Worm (Caenorhabditis elegans) whole organism, young adult: ENCODE measurements around the gene C06H2.7.

ENCODE experiments used
- B0261.1 ChIP-seq: sonication (generic microtip); optimal IDR thresholded peaks from 2 replicates; lab custom pipeline; 2016; ENCODE audit warnings: mild to moderate bottlenecking, missing genetic modification characterization, moderate library complexity, missing compliant biosample characterization
- B0336.3 ChIP-seq: fragments of 200-800 bp; sonication (Bioruptor generic); IDR thresholded peaks from 2 replicates; pipeline ENCODE4 v1.3.6; 2022; ENCODE audit warnings: missing genetic modification characterization, missing compliant biosample characterization
- C06A6.2 ChIP-seq: fragments of 200-800 bp; sonication (Bioruptor generic); conservative IDR thresholded peaks from 2 replicates; pipeline ENCODE4 v1.3.6; 2022; ENCODE audit warnings: missing genetic modification characterization, missing compliant biosample characterization
- C17E4.6 ChIP-seq: fragments of 200-800 bp; sonication (Bioruptor generic); IDR thresholded peaks from 2 replicates; pipeline ENCODE4 v1.3.6; 2022; ENCODE audit warnings: missing genetic modification reagents, missing genetic modification characterization, missing compliant biosample characterization
- D2030.7 ChIP-seq: fragments of 200-800 bp; sonication (Bioruptor generic); IDR thresholded peaks from 2 replicates; pipeline ENCODE4 v1.3.6; 2022; ENCODE audit warnings: missing genetic modification reagents, missing genetic modification characterization, missing compliant biosample characterization
- F23B12.7 ChIP-seq: sonication (generic microtip); optimal IDR thresholded peaks from 2 replicates; lab custom pipeline; 2017; ENCODE audit warnings: missing genetic modification characterization, mild to moderate bottlenecking, missing compliant biosample characterization, antibody characterized with exemption, moderate library complexity; ENCODE audit not compliant: insufficient read depth
- F39B2.1 ChIP-seq: fragments of 200-800 bp; sonication (Bioruptor generic); IDR thresholded peaks from 2 replicates; pipeline ENCODE4 v1.3.6; 2022; ENCODE audit warnings: missing genetic modification reagents, missing genetic modification characterization, missing compliant biosample characterization
- F55B11.4 ChIP-seq: sonication (generic microtip); optimal IDR thresholded peaks from 2 replicates; lab custom pipeline; 2016; ENCODE audit warnings: missing compliant biosample characterization, missing genetic modification characterization, borderline replicate concordance; ENCODE audit not compliant: insufficient read depth
- F57A8.1 ChIP-seq: fragments of 200-800 bp; sonication (Bioruptor generic); optimal IDR thresholded peaks from 2 replicates; lab custom pipeline; 2018; ENCODE audit warnings: mild to moderate bottlenecking, missing genetic modification characterization, moderate library complexity, missing compliant biosample characterization
- F57C9.4 ChIP-seq: sonication (generic microtip); optimal IDR thresholded peaks from 2 replicates; lab custom pipeline; 2017; ENCODE audit warnings: mild to moderate bottlenecking, missing genetic modification characterization, missing compliant biosample characterization
- K11D2.4 ChIP-seq: fragments of 200-800 bp; sonication (Bioruptor generic); IDR thresholded peaks from 2 replicates; pipeline ENCODE4 v1.3.6; 2022; ENCODE audit warnings: missing genetic modification reagents, missing genetic modification characterization, missing compliant biosample characterization
- K12H6.12 ChIP-seq: fragments of 200-800 bp; sonication (Bioruptor generic); optimal IDR thresholded peaks from 2 replicates; lab custom pipeline; 2018; ENCODE audit warnings: mild to moderate bottlenecking, missing genetic modification characterization, missing compliant biosample characterization
- T07F8.4 ChIP-seq: sonication (generic microtip); optimal IDR thresholded peaks from 2 replicates; lab custom pipeline; 2016; ENCODE audit warnings: mild to moderate bottlenecking, missing genetic modification characterization, moderate library complexity, missing compliant biosample characterization
- Y56A3A.18 ChIP-seq: fragments of 200-800 bp; sonication (Bioruptor generic); IDR thresholded peaks from 2 replicates; pipeline ENCODE4 v1.3.6; 2022; ENCODE audit warnings: missing genetic modification reagents, missing genetic modification characterization, missing compliant biosample characterization
- Y67H2A.10 ChIP-seq: fragments of 200-800 bp; sonication (Bioruptor generic); conservative IDR thresholded peaks from 2 replicates; pipeline ENCODE4 v1.3.6; 2022; ENCODE audit warnings: missing genetic modification reagents, missing genetic modification characterization, missing compliant biosample characterization
- ZK185.1 ChIP-seq: sonication (generic microtip); optimal IDR thresholded peaks from 2 replicates; lab custom pipeline; 2016; ENCODE audit warnings: mild to moderate bottlenecking, missing genetic modification characterization, missing compliant biosample characterization; ENCODE audit not compliant: poor library complexity, severe bottlenecking
- ama-1 ChIP-seq, 3 experiments: fragments of 150-350 bp in 1 of 3; sonication (generic microtip) in 2 of 3; optimal IDR thresholded peaks; 2 replicates each; lab custom pipeline; 2014 to 2018; ENCODE audit warnings: missing biosample characterization in 2 of 3, missing genetic modification characterization in 2 of 3, missing genetic modification reagents in 2 of 3
- aptf-2 ChIP-seq: fragments of 200-800 bp; sonication (Bioruptor generic); conservative IDR thresholded peaks from 2 replicates; pipeline ENCODE4 v1.3.6; 2022; ENCODE audit warnings: missing genetic modification reagents, missing genetic modification characterization, missing compliant biosample characterization
- atf-7 ChIP-seq: sonication (generic microtip); optimal IDR thresholded peaks from 2 replicates; lab custom pipeline; 2017; ENCODE audit warnings: mild to moderate bottlenecking, missing genetic modification characterization, missing compliant biosample characterization
- attf-3 ChIP-seq: fragments of 200-800 bp; sonication (Bioruptor generic); conservative IDR thresholded peaks from 2 replicates; pipeline ENCODE4 v1.3.6; 2022; ENCODE audit warnings: missing genetic modification reagents, missing genetic modification characterization, missing compliant biosample characterization
- ceh-27 ChIP-seq: fragments of 200-800 bp; sonication (Bioruptor generic); optimal IDR thresholded peaks from 2 replicates; lab custom pipeline; 2018; ENCODE audit warnings: mild to moderate bottlenecking, missing genetic modification characterization, moderate library complexity, missing compliant biosample characterization
- ceh-40 ChIP-seq: fragments of 200-800 bp; sonication (Bioruptor generic); IDR thresholded peaks from 2 replicates; pipeline ENCODE4 v1.3.6; 2022; ENCODE audit warnings: missing genetic modification characterization, missing compliant biosample characterization
- ceh-79 ChIP-seq: sonication (generic microtip); optimal IDR thresholded peaks from 2 replicates; lab custom pipeline; 2017; ENCODE audit warnings: mild to moderate bottlenecking, missing genetic modification characterization, missing compliant biosample characterization
- die-1 ChIP-seq: sonication (generic microtip); optimal IDR thresholded peaks from 2 replicates; lab custom pipeline; 2016; ENCODE audit warnings: missing genotype, mild to moderate bottlenecking, missing genetic modification characterization, missing compliant biosample characterization
- dpl-1 ChIP-seq: fragments of 150-350 bp; optimal IDR thresholded peaks from 2 replicates; lab custom pipeline; 2014; ENCODE audit warnings: missing biosample characterization, missing genetic modification reagents, missing genetic modification characterization
- efl-1 ChIP-seq: fragments of 150-350 bp; optimal IDR thresholded peaks from 2 replicates; lab custom pipeline; 2014; ENCODE audit warnings: missing biosample characterization, missing genetic modification reagents, missing genetic modification characterization
- egl-18 ChIP-seq: fragments of 200-800 bp; sonication (Bioruptor generic); IDR thresholded peaks from 2 replicates; pipeline ENCODE4 v1.3.6; 2022; ENCODE audit warnings: missing genetic modification reagents, missing genetic modification characterization, missing compliant biosample characterization
- gei-17 ChIP-seq: fragments of 200-800 bp; sonication (Bioruptor generic); optimal IDR thresholded peaks from 2 replicates; lab custom pipeline; 2018; ENCODE audit warnings: mild to moderate bottlenecking, missing genetic modification characterization, missing compliant biosample characterization
- hlh-26 ChIP-seq: fragments of 200-800 bp; sonication (Bioruptor generic); conservative IDR thresholded peaks from 2 replicates; pipeline ENCODE4 v1.3.6; 2022; ENCODE audit warnings: missing genetic modification reagents, missing genetic modification characterization, missing compliant biosample characterization
- hsf-1 ChIP-seq: fragments of 200-800 bp; sonication (Bioruptor generic); IDR thresholded peaks from 2 replicates; pipeline ENCODE4 v1.3.6; 2022; ENCODE audit warnings: missing genetic modification reagents, missing genetic modification characterization, missing compliant biosample characterization
- let-526 ChIP-seq: fragments of 200-800 bp; sonication (Bioruptor generic); IDR thresholded peaks from 2 replicates; pipeline ENCODE4 v1.3.6; 2022; ENCODE audit warnings: missing genetic modification reagents, missing genetic modification characterization, missing compliant biosample characterization
- lin-40 ChIP-seq: sonication (generic microtip); optimal IDR thresholded peaks from 2 replicates; lab custom pipeline; 2016; ENCODE audit warnings: missing genetic modification characterization, mild to moderate bottlenecking, missing compliant biosample characterization, missing genotype, missing genetic modification reagents
- lin-54 ChIP-seq: fragments of 200-800 bp; sonication (Bioruptor generic); optimal IDR thresholded peaks from 2 replicates; lab custom pipeline; 2018; ENCODE audit warnings: mild to moderate bottlenecking, missing genetic modification characterization, missing compliant biosample characterization
- lsl-1 ChIP-seq: fragments of 200-800 bp; sonication (Bioruptor generic); optimal IDR thresholded peaks from 2 replicates; lab custom pipeline; 2018; ENCODE audit warnings: mild to moderate bottlenecking, missing genetic modification characterization, moderate library complexity, missing compliant biosample characterization
- madf-10 ChIP-seq: sonication (generic microtip); optimal IDR thresholded peaks from 2 replicates; lab custom pipeline; 2016; ENCODE audit warnings: mild to moderate bottlenecking, missing genetic modification characterization, missing compliant biosample characterization
- madf-3 ChIP-seq: fragments of 200-800 bp; sonication (Bioruptor generic); IDR thresholded peaks from 2 replicates; pipeline ENCODE4 v1.3.6; 2022; ENCODE audit warnings: missing genetic modification reagents, missing genetic modification characterization, missing compliant biosample characterization
- nfya-1 ChIP-seq: sonication (generic microtip); optimal IDR thresholded peaks from 2 replicates; lab custom pipeline; 2017; ENCODE audit warnings: antibody characterized with exemption, missing compliant biosample characterization, missing genetic modification characterization, borderline replicate concordance; ENCODE audit not compliant: insufficient read depth
- nfya-2 ChIP-seq: fragments of 200-800 bp; sonication (Bioruptor generic); IDR thresholded peaks from 2 replicates; pipeline ENCODE4 v1.3.6; 2022; ENCODE audit warnings: missing genetic modification reagents, missing genetic modification characterization, missing compliant biosample characterization
- nfyb-1 ChIP-seq: fragments of 200-800 bp; sonication (Bioruptor generic); IDR thresholded peaks from 2 replicates; pipeline ENCODE4 v1.3.6; 2022; ENCODE audit warnings: missing genetic modification reagents, missing genetic modification characterization, missing compliant biosample characterization
- nhr-120 ChIP-seq: fragments of 200-800 bp; sonication (Bioruptor generic); IDR thresholded peaks from 2 replicates; pipeline ENCODE4 v1.3.6; 2022; ENCODE audit warnings: missing genetic modification characterization, missing compliant biosample characterization
- pha-4 ChIP-seq: fragments of 150-350 bp; sonication (generic microtip); optimal IDR thresholded peaks from 2 replicates; lab custom pipeline; 2014; ENCODE audit warnings: missing biosample characterization, missing genetic modification reagents, missing genetic modification characterization
- rpc-1 ChIP-seq, 2 experiments: fragments of 150-350 bp in 1 of 2; sonication (generic microtip) in 1 of 2; optimal IDR thresholded peaks; 2 replicates each; lab custom pipeline; 2014 to 2018; ENCODE audit warnings: missing biosample characterization in 1 of 2, missing genetic modification characterization in 1 of 2, missing genetic modification reagents in 1 of 2, missing genotype in 1 of 2
- sea-2 ChIP-seq: fragments of 200-800 bp; sonication (Bioruptor generic); IDR thresholded peaks from 2 replicates; pipeline ENCODE4 v1.3.6; 2022; ENCODE audit warnings: missing genetic modification characterization, missing compliant biosample characterization
- somi-1 ChIP-seq: fragments of 200-800 bp; sonication (Bioruptor generic); optimal IDR thresholded peaks from 2 replicates; lab custom pipeline; 2018; ENCODE audit warnings: mild to moderate bottlenecking, missing genetic modification characterization, missing compliant biosample characterization
- xnd-1 ChIP-seq: sonication (generic microtip); optimal IDR thresholded peaks from 2 replicates; lab custom pipeline; 2016; ENCODE audit warnings: missing genotype, missing genetic modification reagents, missing genetic modification characterization, missing compliant biosample characterization
- zim-3 ChIP-seq: sonication (generic microtip); optimal IDR thresholded peaks from 2 replicates; lab custom pipeline; 2017; ENCODE audit warnings: mild to moderate bottlenecking, missing genetic modification characterization, moderate library complexity, missing compliant biosample characterization
- ztf-18 ChIP-seq: sonication (generic microtip); optimal IDR thresholded peaks from 2 replicates; lab custom pipeline; 2016; ENCODE audit warnings: missing genotype, mild to moderate bottlenecking, missing genetic modification characterization, missing compliant biosample characterization
- ztf-25 ChIP-seq: fragments of 200-800 bp; sonication (Bioruptor generic); IDR thresholded peaks from 2 replicates; pipeline ENCODE4 v1.3.6; 2022; ENCODE audit warnings: missing genetic modification reagents, missing genetic modification characterization, missing compliant biosample characterization

C06H2.7 gene

ce11 chrV:11123817-11124337 is 20.7 kb downstream of the C06H2.7 start, which contains the start of the genes atp-5 and lmtr-3 (continued):
- TF ChIP-seq K11D2.4 (GFP tag; lab: Robert Waterston, UW) (peak; percentile 63; the same call in 1 of the 2 replicates), D2030.7 (peak; percentile 85), nfya-1 (tag; lab: Kevin White, UChicago) (no peak), K12H6.12 (tag; lab: Kevin White, UChicago) (no peak), F55B11.4 (tag; lab: Kevin White, UChicago) (no peak), C17E4.6 (GFP tag; lab: Robert Waterston, UW) (no peak), ztf-18 (tag; lab: Kevin White, UChicago) (peak; percentile 48), madf-3 (GFP tag; lab: Robert Waterston, UW) (0 out of 2 replicates have a peak, but pooled peaks have one; percentile 58), ceh-40 (GFP tag; lab: Robert Waterston, UW) (no peak), ZK185.1 (peak; percentile 95), ama-1 (optimal IDR thresholded peaks at IDR 0.05; lab: Kevin White, UChicago) (no peak), ama-1 (GFP tag; optimal IDR thresholded peaks at IDR 0.05; lab: Kevin White, UChicago) (no peak), ztf-25 (GFP tag; lab: Robert Waterston, UW) (peak; percentile 90), lsl-1 (GFP tag; lab: Kevin White, UChicago) (peak; percentile 51), madf-10 (tag; lab: Kevin White, UChicago) (peak; percentile 68), nhr-120 (GFP tag; lab: Robert Waterston, UW) (no peak), nfyb-1 (GFP tag; lab: Robert Waterston, UW) (no peak), efl-1 (GFP tag; lab: Kevin White, UChicago) (peak; percentile 37), ceh-27 (GFP tag; lab: Kevin White, UChicago) (peak; percentile 89), aptf-2 (GFP tag; lab: Robert Waterston, UW) (peak; percentile 62), lin-40 (tag; lab: Kevin White, UChicago) (peak; percentile 28), hlh-26 (GFP tag; lab: Robert Waterston, UW) (no peak), die-1 (tag; lab: Kevin White, UChicago) (no peak), nfya-2 (no peak), xnd-1 (tag; lab: Kevin White, UChicago) (no peak), rpc-1 (optimal IDR thresholded peaks at IDR 0.05; lab: Kevin White, UChicago) (peak; percentile 16), rpc-1 (tag; optimal IDR thresholded peaks at IDR 0.05; lab: Kevin White, UChicago) (no peak), atf-7 (no peak), hsf-1 (no peak), egl-18 (GFP tag; lab: Robert Waterston, UW) (no peak), F57C9.4 (no peak), B0261.1 (no peak), dpl-1 (no peak), Y67H2A.10 (GFP tag; lab: Robert Waterston, UW) (peak; percentile 76), F57A8.1 (no peak), sea-2 (GFP tag; lab: Robert Waterston, UW) (no peak), C06A6.2 (GFP tag; lab: Robert Waterston, UW) (0 out of 2 replicates have a peak, but pooled peaks have one; percentile 22), Y56A3A.18 (no peak), let-526 (peak; percentile 91), ceh-79 (tag; lab: Kevin White, UChicago) (no peak), attf-3 (GFP tag; lab: Robert Waterston, UW) (peak; percentile 63; the same call in 1 of the 2 replicates), T07F8.4 (tag; lab: Kevin White, UChicago) (no peak), somi-1 (GFP tag; lab: Kevin White, UChicago) (peak; percentile 4), lin-54 (GFP tag; lab: Kevin White, UChicago) (peak; percentile 67), pha-4 (tag; lab: Kevin White, UChicago) (no peak), F39B2.1 (GFP tag; lab: Robert Waterston, UW) (no peak), F23B12.7 (tag; lab: Kevin White, UChicago) (peak; percentile 34), zim-3 (peak; percentile 28), B0336.3 (GFP tag; lab: Robert Waterston, UW) (no peak), gei-17 (GFP tag; lab: Kevin White, UChicago) (no peak)
